Worm (Caenorhabditis elegans) whole organism, L3 larva: ENCODE results near the gene rps-22.

Experiments used
- ceh-9 ChIP-seq: sonication (generic microtip); optimal IDR thresholded peaks from 2 replicates; lab custom pipeline; 2018; ENCODE audit warnings: missing biosample characterization, missing genetic modification characterization
- lin-39 ChIP-seq: fragments of 150-350 bp; optimal IDR thresholded peaks from 2 replicates; lab custom pipeline; 2018; ENCODE audit warnings: missing biosample characterization, missing genetic modification reagents, missing genetic modification characterization
- unc-62 ChIP-seq: fragments of 150-350 bp; sonication (generic microtip); optimal IDR thresholded peaks from 4 replicates; lab custom pipeline; 2014; ENCODE audit warnings: missing biosample characterization, missing genetic modification reagents, missing genetic modification characterization
- ztf-11 ChIP-seq: fragments of 150-350 bp; optimal IDR thresholded peaks from 2 replicates; lab custom pipeline; 2014; ENCODE audit warnings: missing biosample characterization, missing genetic modification characterization

- TF ChIP-seq ztf-11 (tag; lab: Kevin White, UChicago) (no peak), ceh-9 (tag; lab: Kevin White, UChicago) (no peak), lin-39 (tag; lab: Kevin White, UChicago) (no peak), unc-62 (GFP tag; lab: Kevin White, UChicago) (no peak)
Measured at ce11 chrIII:1961895-1962506, 11.7 kb downstream of the rps-22 start, which contains the start of gene mboa-6.
